Fruit fly (Drosophila melanogaster) whole organism, pupa: Measurements from ENCODE around the gene Acn.

ENCODE experiments used
- CG14655 ChIP-seq: fragments of 200-800 bp; sonication (Bioruptor generic); optimal IDR thresholded peaks from 3 replicates; lab custom pipeline; 2017; ENCODE audit warnings: mild to moderate bottlenecking, missing biosample characterization, missing genetic modification reagents, missing genetic modification characterization
- CG34367 ChIP-seq: fragments of 200-800 bp; sonication (Bioruptor generic); optimal IDR thresholded peaks from 2 replicates; lab custom pipeline; 2018; ENCODE audit warnings: missing biosample characterization, mild to moderate bottlenecking, missing genetic modification characterization
- CG8159 ChIP-seq: fragments of 200-800 bp; sonication (Bioruptor generic); optimal IDR thresholded peaks from 3 replicates; lab custom pipeline; 2018; ENCODE audit warnings: missing biosample characterization, mild to moderate bottlenecking, missing genetic modification characterization, moderate library complexity
- D1 ChIP-seq: fragments of 200-800 bp; sonication (Bioruptor generic); optimal IDR thresholded peaks from 2 replicates; lab custom pipeline; 2018; ENCODE audit warnings: missing biosample characterization, mild to moderate bottlenecking, missing genetic modification characterization, moderate library complexity
- Ets98B ChIP-seq: fragments of 200-800 bp; sonication (Bioruptor generic); IDR thresholded peaks from 2 replicates; pipeline ENCODE4 v1.3.6; 2022; ENCODE audit warnings: missing biosample characterization, missing genetic modification characterization
- Pif1A ChIP-seq: fragments of 200-800 bp; sonication (Bioruptor generic); optimal IDR thresholded peaks from 3 replicates; lab custom pipeline; 2016; ENCODE audit warnings: missing biosample characterization, missing genetic modification characterization
- Pif1B ChIP-seq: fragments of 200-800 bp; sonication (Bioruptor generic); optimal IDR thresholded peaks from 3 replicates; lab custom pipeline; 2016; ENCODE audit warnings: missing biosample characterization, missing genetic modification characterization
- Snoo ChIP-seq: fragments of 200-800 bp; sonication (Bioruptor generic); optimal IDR thresholded peaks from 3 replicates; lab custom pipeline; 2017; ENCODE audit warnings: missing biosample characterization, mild to moderate bottlenecking, missing genetic modification characterization, inconsistent platforms
- gl ChIP-seq: fragments of 200-800 bp; sonication (Bioruptor generic); optimal IDR thresholded peaks from 2 replicates; lab custom pipeline; 2018; ENCODE audit warnings: missing biosample characterization, mild to moderate bottlenecking, missing genetic modification characterization

- TF ChIP-seq Snoo (tag; lab: Kevin White, UChicago) (no peak), CG8159 (no peak), CG14655 (GFP tag; lab: Kevin White, UChicago) (no peak), CG34367 (no peak), gl (tag; lab: Kevin White, UChicago) (no peak), D1 (no peak), Pif1B (GFP tag; lab: Kevin White, UChicago) (no peak), Ets98B (GFP tag; lab: Robert Waterston, UW) (no peak), Pif1A (GFP tag; lab: Kevin White, UChicago) (no peak)
Measured at dm6 chr2L:19034213-19034929, 10.8 kb upstream of the Acn start, which contains the start of the genes mib2 and CG31800.
